Fruit fly (Drosophila melanogaster): ENCODE results near the gene CG17328.

CG17328 gene

dm6 chr2L:16292975-16293501 lies 6.7 kb upstream of the CG17328 start, which contains the start of gene CG13258:
TSS of gene CG13258 (minus strand) at chr2L:16293025.
- no peak for TF ChIP-seq CG8632 (GFP tag; optimal IDR thresholded peaks at IDR 0.05)
- TF ChIP-seq CG6163 (GFP tag; IDR thresholded peaks at IDR 0.05) = no peak
- TF ChIP-seq Smox (GFP tag; optimal IDR thresholded peaks at IDR 0.05) = no peak
- no peak for TF ChIP-seq cyc (GFP tag; optimal IDR thresholded peaks at IDR 0.05)
- no peak for TF ChIP-seq CG16779 (tag; optimal IDR thresholded peaks at IDR 0.05)
- no peak for TF ChIP-seq fd59A (GFP tag; optimal IDR thresholded peaks at IDR 0.05)
- no peak for TF ChIP-seq ss (GFP tag; optimal IDR thresholded peaks at IDR 0.05)
- TF ChIP-seq CG8119 (GFP tag; IDR thresholded peaks at IDR 0.05) = peak; percentile 35; the same call in 1 of the 3 replicates
- TF ChIP-seq Sox15 (GFP tag; optimal IDR thresholded peaks at IDR 0.05) = no peak
- TF ChIP-seq Ets21C (GFP tag; optimal IDR thresholded peaks at IDR 0.05) = no peak
- TF ChIP-seq Sox14 (GFP tag; optimal IDR thresholded peaks at IDR 0.05) = no peak
- TF ChIP-seq Hr4 (GFP tag; optimal IDR thresholded peaks at IDR 0.05) = no peak
- no peak for TF ChIP-seq CG8319 (GFP tag; optimal IDR thresholded peaks at IDR 0.05)
- no peak for TF ChIP-seq Gug (GFP tag; IDR thresholded peaks at IDR 0.05)
- TF ChIP-seq Eip93F (GFP tag; optimal IDR thresholded peaks at IDR 0.05) = no peak
- peak; percentile 90 for TF ChIP-seq Blimp-1 (GFP tag; optimal IDR thresholded peaks at IDR 0.05)
- no peak for TF ChIP-seq CG6854 (GFP tag; optimal IDR thresholded peaks at IDR 0.05)
- no peak for TF ChIP-seq OdsH (GFP tag; optimal IDR thresholded peaks at IDR 0.05)
- TF ChIP-seq Eip78C (GFP tag) = no peak
- TF ChIP-seq CG34406 (GFP tag; optimal IDR thresholded peaks at IDR 0.05) = no peak
- TF ChIP-seq CG11902 (GFP tag; optimal IDR thresholded peaks at IDR 0.05) = no peak
- TF ChIP-seq eg (GFP tag; IDR thresholded peaks at IDR 0.05) = 0 out of 3 replicates have a peak, but pooled peaks have one; percentile 24
- TF ChIP-seq CG11762 (GFP tag; optimal IDR thresholded peaks at IDR 0.05; ENCODE audit: insufficient read depth) = no peak
- TF ChIP-seq lz (GFP tag; optimal IDR thresholded peaks at IDR 0.05) = no peak
- no peak for TF ChIP-seq pdm3 (GFP tag; optimal IDR thresholded peaks at IDR 0.05)
- no peak for TF ChIP-seq topi (GFP tag; optimal IDR thresholded peaks at IDR 0.05)
- no peak for TF ChIP-seq CG1621 (tag; optimal IDR thresholded peaks at IDR 0.05)
- no peak for TF ChIP-seq CG9139 (GFP tag; optimal IDR thresholded peaks at IDR 0.05)
- TF ChIP-seq CG6276 (GFP tag; optimal IDR thresholded peaks at IDR 0.05) = peak; percentile 27
- no peak for TF ChIP-seq net (GFP tag; optimal IDR thresholded peaks at IDR 0.05)
- no peak for TF ChIP-seq dac (GFP tag; optimal IDR thresholded peaks at IDR 0.05)
- TF ChIP-seq Hr38 (GFP tag; optimal IDR thresholded peaks at IDR 0.05) = no peak
- TF ChIP-seq Eip75B (GFP tag; optimal IDR thresholded peaks at IDR 0.05) = no peak
- no peak for TF ChIP-seq CG3032 (tag; optimal IDR thresholded peaks at IDR 0.05)
- TF ChIP-seq CG4318 (GFP tag; optimal IDR thresholded peaks at IDR 0.05) = no peak
- TF ChIP-seq CG31627 (GFP tag; optimal IDR thresholded peaks at IDR 0.05) = no peak
- no peak for TF ChIP-seq svp (GFP tag)
- no peak for TF ChIP-seq CG7368 (GFP tag; optimal IDR thresholded peaks at IDR 0.05)
- TF ChIP-seq Lpt (GFP tag; optimal IDR thresholded peaks at IDR 0.05) = peak; percentile 31
- TF ChIP-seq Met (GFP tag; optimal IDR thresholded peaks at IDR 0.05) = no peak
- TF ChIP-seq Sox102F (GFP tag; optimal IDR thresholded peaks at IDR 0.05) = no peak
- TF ChIP-seq CG32006 (GFP tag; optimal IDR thresholded peaks at IDR 0.05) = no peak
- no peak for TF ChIP-seq CG10631 (GFP tag; optimal IDR thresholded peaks at IDR 0.05)
- no peak for TF ChIP-seq Ets96B (tag; optimal IDR thresholded peaks at IDR 0.05)
- peak; percentile 47; the same call in 1 of the 2 replicates for TF ChIP-seq CG15336 (GFP tag; IDR thresholded peaks at IDR 0.05)
- TF ChIP-seq esn (GFP tag; optimal IDR thresholded peaks at IDR 0.05) = no peak
- no peak for TF ChIP-seq fd85E (GFP tag; optimal IDR thresholded peaks at IDR 0.05)
- no peak for TF ChIP-seq Hr39 (GFP tag; optimal IDR thresholded peaks at IDR 0.05)
